Worm (Caenorhabditis elegans): ENCODE measurements around the gene flcn-1.

DNA sequence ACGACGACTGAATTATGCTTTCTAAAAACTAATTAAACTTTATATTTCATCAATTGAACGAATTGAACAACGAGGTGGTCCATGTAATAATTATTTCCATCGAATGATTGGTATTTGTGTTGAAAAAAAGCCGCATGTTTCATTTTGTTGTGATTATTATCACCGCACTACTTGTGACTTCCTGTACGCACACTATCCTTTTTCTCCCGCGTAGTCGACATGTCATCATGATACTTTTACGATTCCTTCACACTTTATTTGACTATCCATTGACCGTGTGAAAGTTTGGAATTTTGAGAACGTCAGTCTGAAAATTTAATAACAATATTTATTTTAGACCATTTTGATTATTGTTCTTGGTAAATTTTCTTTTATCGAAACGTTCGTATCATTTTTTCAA, 960 bp upstream of the flcn-1 start, which contains the start of gene F22D3.4:
- TF ChIP-seq fax-1 (tag; optimal IDR thresholded peaks at IDR 0.05) (no peak), sox-4 (tag; optimal IDR thresholded peaks at IDR 0.05) (no peak)

All from whole organism, late embryonic.